Worm (Caenorhabditis elegans) whole organism, L4/young adult: ENCODE results near the gene prmt-4.

Experiments
- W03F9.2 ChIP-seq: fragments of 150-350 bp; optimal IDR thresholded peaks from 2 replicates; lab custom pipeline; 2014; ENCODE audit warnings: missing biosample characterization, missing genetic modification characterization
- dao-5 ChIP-seq: sonication (generic microtip); optimal IDR thresholded peaks from 2 replicates; lab custom pipeline; 2016; ENCODE audit warnings: missing genotype, missing genetic modification characterization, moderate library complexity, missing compliant biosample characterization
- him-1 ChIP-seq: sonication (generic microtip); optimal IDR thresholded peaks from 2 replicates; lab custom pipeline; 2016; ENCODE audit warnings: missing genotype, missing genetic modification reagents, missing genetic modification characterization, missing compliant biosample characterization

Gene prmt-4

DNA sequence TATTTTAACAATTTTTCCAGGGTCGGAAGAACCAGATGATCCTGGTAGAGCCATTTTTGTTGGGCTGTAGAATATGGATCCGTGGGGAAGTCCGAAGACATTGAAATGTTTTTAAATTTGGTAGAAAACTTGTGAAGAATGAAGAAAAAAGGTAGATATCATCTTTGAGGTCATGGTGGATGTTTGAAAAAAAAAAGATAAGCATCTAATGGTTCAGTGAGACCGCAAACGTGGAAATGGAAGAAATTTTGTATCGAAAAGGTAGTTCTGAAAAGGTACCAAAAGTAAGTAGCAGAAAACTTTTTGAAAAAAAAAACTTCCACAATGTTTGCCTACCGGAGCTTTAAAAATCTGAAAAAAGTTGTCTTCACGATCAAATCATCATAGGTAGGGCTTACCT is at the start of gene prmt-4:
TSS of gene prmt-4 (minus strand) at position 101 of the 400 bp plus-strand sequence.
- TF ChIP-seq dao-5 (tag; lab: Kevin White, UChicago) = no peak
- TF ChIP-seq W03F9.2 (tag; lab: Kevin White, UChicago) = no peak
- no peak for TF ChIP-seq him-1

DNA sequence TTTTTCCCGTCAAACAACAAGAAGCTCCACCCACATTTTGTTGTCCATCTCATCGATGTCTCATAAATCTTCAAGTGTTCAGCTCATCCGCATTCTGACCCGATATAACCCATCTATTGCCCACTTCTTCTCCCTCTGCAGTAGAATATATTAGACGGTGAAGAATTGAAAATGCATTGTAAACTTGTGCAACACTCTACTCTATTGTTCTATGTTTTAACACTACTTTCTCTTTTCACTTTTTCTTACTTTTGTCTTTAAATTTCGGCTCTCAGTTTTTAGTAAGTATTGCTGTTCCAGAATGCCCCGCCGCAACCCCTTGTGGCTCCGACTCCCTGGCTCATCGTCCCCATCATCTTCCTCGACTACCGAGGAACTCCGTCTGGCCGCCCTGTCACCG is 45.9 kb upstream of the prmt-4 start, which contains the start of gene K11H12.9:
TSS of gene K11H12.9 (plus strand) at position 301 of the 400 bp plus-strand sequence.
- no peak for TF ChIP-seq W03F9.2 (tag; lab: Kevin White, UChicago)
- no peak for TF ChIP-seq him-1
- TF ChIP-seq dao-5 (tag; lab: Kevin White, UChicago) = no peak

DNA sequence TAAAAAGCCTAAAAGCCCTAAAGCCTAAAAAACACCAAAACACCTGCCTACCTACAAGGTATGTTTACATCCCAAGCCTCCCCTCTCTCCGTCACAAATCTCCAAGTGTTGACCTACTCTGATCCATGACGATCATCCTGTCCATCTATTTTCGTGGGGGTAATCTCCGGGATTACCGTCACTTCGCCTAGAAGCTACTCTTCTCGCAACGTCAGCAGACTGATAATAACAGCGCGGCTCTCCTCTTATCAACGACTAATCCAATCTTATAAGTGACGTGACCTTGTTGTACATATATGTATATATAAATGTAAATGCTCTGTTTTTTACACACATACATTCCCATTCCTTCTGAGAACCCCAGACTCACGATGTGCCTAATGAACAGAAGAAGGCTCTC is 44.9 kb upstream of the prmt-4 start:
- TF ChIP-seq W03F9.2 (tag; lab: Kevin White, UChicago) (no peak), dao-5 (tag; lab: Kevin White, UChicago) (no peak), him-1 (no peak)

DNA sequence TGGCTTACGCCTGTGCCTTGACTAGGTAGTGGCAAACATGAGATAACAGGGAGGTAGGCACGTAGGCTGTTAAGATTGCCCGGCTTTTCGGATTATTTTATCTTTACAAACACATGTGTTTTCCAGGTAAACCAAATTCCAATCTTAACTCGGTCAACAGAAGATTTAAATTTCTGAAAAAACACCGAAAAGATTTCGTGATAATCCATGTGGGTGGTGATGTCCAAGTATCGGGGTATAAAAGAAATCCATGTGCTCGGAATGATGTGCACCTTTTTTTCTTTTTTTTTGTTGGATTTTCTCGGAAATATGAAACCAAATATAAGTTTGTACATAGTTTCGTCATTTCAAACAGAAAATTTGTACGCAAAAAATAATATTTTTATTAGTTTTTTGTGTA is 40.0 kb upstream of the prmt-4 start:
- TF ChIP-seq W03F9.2 (tag; lab: Kevin White, UChicago) = no peak
- no peak for TF ChIP-seq him-1
- no peak for TF ChIP-seq dao-5 (tag; lab: Kevin White, UChicago)

DNA sequence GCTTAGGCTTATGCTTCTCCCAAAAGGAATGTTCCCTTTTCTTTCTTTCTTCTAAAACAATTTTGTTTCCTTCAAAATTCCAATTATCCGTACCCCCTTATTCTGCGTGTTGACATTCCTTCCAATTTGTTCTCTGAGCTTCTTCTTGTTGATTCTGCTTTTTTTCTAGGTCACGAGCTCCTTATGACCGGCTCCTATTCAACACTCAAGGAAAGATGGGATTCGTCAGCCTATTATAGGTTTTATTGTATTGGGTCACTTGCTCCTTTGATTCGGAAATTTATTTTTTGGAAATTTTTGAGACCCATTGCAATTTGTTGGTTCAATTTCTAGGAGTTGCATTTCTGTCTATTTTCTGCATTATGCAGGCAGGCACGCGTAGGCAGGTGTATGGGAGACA is 35.7 kb upstream of the prmt-4 start:
- no peak for TF ChIP-seq dao-5 (tag; lab: Kevin White, UChicago)
- no peak for TF ChIP-seq him-1
- no peak for TF ChIP-seq W03F9.2 (tag; lab: Kevin White, UChicago)

DNA sequence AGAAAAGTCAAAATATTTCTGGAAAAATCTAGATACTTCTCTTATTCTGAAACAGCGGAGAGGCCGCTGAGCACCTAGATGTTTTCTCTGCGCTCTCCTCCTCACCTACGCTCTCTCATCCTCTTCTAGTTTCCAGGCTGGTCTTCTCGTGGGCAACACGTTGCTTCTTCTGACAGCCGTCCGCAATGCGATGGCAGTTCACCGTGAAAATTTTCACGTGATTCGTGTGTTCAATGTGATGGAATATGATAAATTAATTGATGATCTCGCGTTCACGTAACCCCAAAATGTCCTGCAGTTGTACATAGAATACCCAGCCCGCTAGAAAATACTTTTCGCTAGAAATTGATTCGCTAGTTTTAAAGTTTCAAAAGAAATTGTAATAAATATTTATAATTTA is 30.1 kb upstream of the prmt-4 start:
- no peak for TF ChIP-seq dao-5 (tag; lab: Kevin White, UChicago)
- TF ChIP-seq him-1 = no peak
- TF ChIP-seq W03F9.2 (tag; lab: Kevin White, UChicago) = no peak

DNA sequence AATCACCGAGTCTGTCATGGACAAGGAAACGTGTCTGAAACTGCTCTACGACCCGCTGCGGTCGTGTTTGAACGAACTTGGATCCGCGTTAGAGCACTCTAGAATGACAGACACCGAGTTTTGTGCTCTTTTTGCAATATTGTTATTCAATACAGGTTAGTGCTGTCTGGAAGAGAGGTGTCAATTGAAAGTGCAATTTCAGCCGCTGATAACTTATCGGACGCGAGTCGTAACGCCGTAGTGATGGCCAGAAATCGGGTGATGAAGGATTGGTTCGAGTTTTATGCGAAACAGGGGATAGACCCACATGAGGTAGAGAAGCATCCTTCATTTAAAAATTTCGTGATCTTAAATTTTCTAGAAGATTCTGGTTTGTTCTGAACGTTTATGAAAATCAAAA is 28.4 kb upstream of the prmt-4 start:
- TF ChIP-seq dao-5 (tag; lab: Kevin White, UChicago) = no peak

DNA sequence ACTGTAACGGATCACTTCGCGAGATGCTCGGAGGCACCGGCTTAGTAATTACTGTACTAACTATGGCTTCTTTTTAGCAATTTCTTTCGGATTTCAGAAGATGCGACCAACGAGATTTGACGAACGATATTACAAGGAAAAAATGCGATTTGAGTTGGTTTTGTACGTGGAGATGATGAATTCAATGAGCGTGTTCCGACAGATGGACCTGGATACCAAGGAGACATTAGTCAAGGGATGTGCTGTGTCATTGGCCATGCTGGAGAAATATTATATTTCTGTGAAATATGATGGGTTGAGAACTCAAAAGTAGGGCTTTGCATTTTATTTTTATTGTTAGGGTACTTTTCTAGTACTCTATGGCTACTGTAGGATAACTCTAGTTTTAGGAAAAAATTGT is 27.2 kb upstream of the prmt-4 start:
- TF ChIP-seq dao-5 (tag; lab: Kevin White, UChicago) (no peak), W03F9.2 (tag; lab: Kevin White, UChicago) (no peak), him-1 (no peak)

DNA sequence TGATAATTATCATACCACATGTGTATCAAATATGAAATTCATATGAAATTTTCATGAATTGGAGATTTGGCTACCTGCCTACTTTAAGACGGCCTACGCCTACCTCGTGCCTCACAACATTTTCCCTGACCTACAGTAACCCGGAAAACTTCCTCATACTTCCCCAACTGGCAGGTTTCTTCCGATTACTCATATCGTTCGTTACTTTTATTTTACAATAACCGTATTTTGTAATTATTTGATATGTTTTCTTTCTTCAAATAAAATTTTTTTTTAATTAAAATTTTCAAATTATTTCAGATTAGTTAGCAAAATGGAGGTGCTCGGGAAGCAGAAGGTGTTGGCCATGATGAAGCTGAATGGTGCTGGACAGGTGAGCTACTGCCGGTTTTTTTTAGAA is 23.8 kb upstream of the prmt-4 start, which contains the start of gene nhr-76:
TSS of gene nhr-76 (plus strand) at position 301 of the 400 bp plus-strand sequence.
- TF ChIP-seq dao-5 (tag; lab: Kevin White, UChicago) (no peak), him-1 (no peak), W03F9.2 (tag; lab: Kevin White, UChicago) (no peak)

DNA sequence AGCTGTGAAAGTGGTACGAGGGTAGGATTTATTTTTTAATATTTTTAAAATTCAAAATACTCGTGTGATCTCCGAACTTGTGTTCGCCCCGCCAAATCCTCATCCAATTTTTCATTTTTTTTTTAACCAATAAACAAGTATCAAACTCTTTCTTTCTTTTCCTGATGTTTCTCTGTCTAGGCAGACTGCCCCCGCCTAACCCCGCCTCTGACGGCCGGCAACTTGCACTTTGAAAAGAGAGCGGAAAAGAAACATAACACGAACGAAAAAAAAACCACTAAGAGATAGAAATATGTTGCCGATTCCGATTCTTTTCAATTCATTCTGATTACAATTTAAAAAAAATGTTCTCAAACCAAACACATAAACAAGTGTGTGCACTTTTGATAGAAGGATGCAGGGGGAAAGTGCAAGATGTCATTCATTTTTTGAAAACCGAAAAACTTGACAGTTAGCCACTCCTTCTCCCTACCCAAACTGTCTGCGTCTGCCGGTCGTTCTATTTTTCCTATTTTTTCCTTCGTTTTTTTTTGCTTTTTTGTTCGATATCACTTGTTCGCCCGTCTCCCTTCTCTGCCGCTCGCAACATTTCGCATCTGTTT is 22.6 kb upstream of the prmt-4 start:
- TF ChIP-seq him-1 (no peak), W03F9.2 (tag; lab: Kevin White, UChicago) (no peak), dao-5 (tag; lab: Kevin White, UChicago) (no peak)

DNA sequence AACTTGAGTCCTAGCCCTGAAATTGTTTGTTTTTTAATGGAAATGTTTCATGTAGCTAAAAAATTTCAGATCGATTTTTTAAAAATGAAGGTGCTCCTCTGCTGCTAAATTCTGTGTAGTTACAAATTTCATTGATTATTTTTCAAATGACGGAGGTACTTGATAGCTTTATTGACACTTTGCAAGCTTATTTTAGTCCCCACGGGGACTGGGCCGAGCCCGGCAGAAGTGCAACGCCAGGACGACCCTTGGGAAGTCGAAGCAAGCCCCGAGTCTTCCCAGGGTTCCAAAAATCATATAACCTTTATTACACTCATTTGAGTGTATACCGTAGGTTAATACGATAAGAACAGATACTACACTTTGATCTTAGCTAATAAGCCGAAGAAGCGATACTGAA is 20.4 kb upstream of the prmt-4 start:
- TF ChIP-seq him-1 = no peak
- TF ChIP-seq dao-5 (tag; lab: Kevin White, UChicago) = no peak
- no peak for TF ChIP-seq W03F9.2 (tag; lab: Kevin White, UChicago)

DNA sequence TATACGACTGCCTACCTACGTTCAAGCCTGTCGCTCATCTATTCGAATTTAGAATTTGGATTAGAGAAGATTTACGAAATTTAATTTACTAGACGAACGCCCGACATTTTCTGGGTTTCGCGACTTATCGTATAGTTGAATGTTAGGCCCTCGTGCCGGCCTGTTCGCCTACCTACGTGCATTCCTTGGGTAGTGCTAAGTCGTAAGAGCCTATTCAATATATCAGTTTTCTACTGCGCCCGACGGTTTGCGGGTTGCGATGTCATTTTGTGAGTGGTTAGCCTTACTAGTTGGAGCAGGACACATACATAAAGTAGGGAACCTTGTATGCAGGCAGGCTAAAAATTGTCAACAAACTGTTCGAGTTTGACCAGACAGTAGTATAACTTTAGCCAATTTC is 19.5 kb upstream of the prmt-4 start:
- TF ChIP-seq him-1 (no peak), W03F9.2 (tag; lab: Kevin White, UChicago) (no peak), dao-5 (tag; lab: Kevin White, UChicago) (no peak)

DNA sequence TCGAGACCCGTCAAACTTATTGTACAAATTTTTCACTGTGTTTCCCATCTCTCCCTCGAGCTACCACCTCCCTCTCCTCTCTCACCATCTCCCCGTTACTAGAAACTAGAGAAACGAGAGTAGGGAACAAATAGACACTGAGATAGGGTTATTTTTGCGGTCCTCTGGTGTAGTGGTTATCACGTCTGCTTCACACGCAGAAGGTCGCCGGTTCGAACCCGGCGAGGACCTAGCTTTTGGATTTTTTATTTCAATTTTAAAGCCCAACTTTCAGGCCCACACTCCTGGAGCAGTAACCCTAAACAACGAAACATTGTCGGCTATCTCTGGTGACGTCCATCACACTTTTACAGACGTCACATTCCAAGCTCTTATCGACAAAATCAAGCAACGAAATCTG is 16.9 kb upstream of the prmt-4 start:
- TF ChIP-seq W03F9.2 (tag; lab: Kevin White, UChicago) (no peak), him-1 (peak; percentile 56), dao-5 (tag; lab: Kevin White, UChicago) (peak; percentile 48)

DNA sequence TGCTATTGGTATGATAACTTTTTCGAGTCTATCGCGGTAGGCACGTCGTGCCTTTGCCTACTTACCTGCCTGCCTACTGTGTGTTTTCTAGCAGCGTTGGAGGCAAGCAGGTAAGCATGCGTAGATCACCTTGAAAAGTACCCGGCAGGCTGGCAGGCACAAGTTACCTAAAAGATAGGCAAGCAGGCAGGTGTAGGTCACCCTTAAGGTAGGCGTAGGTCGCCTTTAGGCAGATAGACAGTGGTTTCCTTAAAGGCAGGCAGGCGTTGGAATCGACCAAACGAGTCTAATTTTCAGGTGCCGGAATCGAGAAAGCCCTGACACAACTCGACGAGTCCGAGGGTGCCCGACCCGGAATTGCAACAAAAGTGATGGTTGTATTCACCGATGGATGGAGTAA is 16.3 kb upstream of the prmt-4 start:
- TF ChIP-seq W03F9.2 (tag; lab: Kevin White, UChicago) (no peak), dao-5 (tag; lab: Kevin White, UChicago) (no peak), him-1 (no peak)

DNA sequence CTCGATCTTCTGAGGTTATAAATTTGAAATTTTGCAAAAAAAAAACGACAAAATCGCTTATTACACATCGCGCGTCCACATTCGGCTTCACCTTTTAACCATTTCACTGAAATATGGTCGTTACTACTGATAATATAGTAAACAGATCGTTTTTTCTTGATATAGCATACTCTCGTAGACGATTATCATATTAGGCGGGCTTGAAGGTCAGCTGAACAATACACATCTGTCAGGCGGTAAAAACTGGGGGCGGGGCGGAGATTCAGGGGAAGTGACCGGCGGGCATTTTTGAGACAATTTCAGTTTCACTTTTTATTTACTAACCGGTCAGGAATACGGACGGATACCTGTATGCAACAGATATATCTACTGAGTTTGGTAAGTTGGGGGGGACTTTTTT is 11.8 kb upstream of the prmt-4 start, which contains the start of gene C18H7.1:
TSS of gene C18H7.1 (plus strand) at position 301 of the 400 bp plus-strand sequence.
- TF ChIP-seq W03F9.2 (tag; lab: Kevin White, UChicago) (no peak), him-1 (no peak), dao-5 (tag; lab: Kevin White, UChicago) (no peak)
